Fruit fly (Drosophila melanogaster): ENCODE results near the gene CG9109.
A peak's percentile ranks its signal among the peaks of the same experiment; 100 is the strongest.

CG9109 gene

DNA sequence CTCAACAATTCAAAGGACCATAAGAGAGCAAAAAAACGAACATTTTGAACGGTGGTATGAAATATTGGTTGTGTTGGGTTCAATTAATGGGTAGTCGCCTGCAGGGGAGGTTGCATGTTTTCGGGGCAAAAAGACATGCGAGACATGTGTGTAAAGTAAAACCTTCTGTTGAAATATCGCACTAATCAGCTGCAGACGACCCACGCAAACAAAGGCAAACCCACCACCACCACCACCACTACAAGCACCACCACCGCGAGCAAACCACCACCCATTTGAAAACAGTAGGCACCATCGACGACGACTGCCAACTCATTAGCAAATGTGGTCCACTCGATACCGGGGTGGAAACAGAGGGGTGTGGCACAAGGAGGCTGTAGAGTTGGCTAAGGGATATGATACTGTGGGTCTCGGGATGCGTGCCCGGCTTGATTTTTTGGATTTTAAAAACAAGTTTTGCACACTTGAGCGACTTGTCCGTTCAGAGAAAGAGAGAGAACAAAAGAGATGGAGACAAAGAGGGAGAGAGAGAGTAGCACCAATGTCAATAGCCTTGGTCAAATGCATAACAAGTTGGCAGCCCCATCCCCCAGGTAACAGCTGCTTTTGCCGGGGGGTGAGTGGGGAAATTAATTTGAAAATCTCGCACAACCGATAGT lies 57.0 kb downstream of the CG9109 start (continued):
- TF ChIP-seq CG13287 (GFP tag; IDR thresholded peaks at IDR 0.05; ENCODE audit: partially characterized antibody) = no peak
- 0 out of 2 replicates have a peak, but pooled peaks have one; percentile 3 for TF ChIP-seq onecut (GFP tag; IDR thresholded peaks at IDR 0.05)
- peak; percentile 86 for TF ChIP-seq Med (GFP tag)
- TF ChIP-seq sens (GFP tag) = peak; percentile 74
- peak; percentile 10 for TF ChIP-seq CG2712 (tag; optimal IDR thresholded peaks at IDR 0.05)
- peak; percentile 36 for TF ChIP-seq CG18011 (GFP tag; optimal IDR thresholded peaks at IDR 0.05)
- no peak for TF ChIP-seq NFAT (GFP tag; IDR thresholded peaks at IDR 0.05)
- TF ChIP-seq fru (optimal IDR thresholded peaks at IDR 0.05) = no peak
- TF ChIP-seq pzg (GFP tag; optimal IDR thresholded peaks at IDR 0.05) = peak; percentile 15
- TF ChIP-seq CG6683 (GFP tag; optimal IDR thresholded peaks at IDR 0.05) = peak; percentile 35
- TF ChIP-seq Rx (GFP tag; IDR thresholded peaks at IDR 0.05) = no peak
